Worm (Caenorhabditis elegans) whole organism, L1 larva: ENCODE data around the gene E02H1.5.

Experiments
- C04F5.9 ChIP-seq: sonication (generic microtip); optimal IDR thresholded peaks from 2 replicates; lab custom pipeline; 2016; ENCODE audit warnings: missing genetic modification characterization, missing compliant biosample characterization
- C34B4.2 ChIP-seq: sonication (generic microtip); optimal IDR thresholded peaks from 2 replicates; lab custom pipeline; 2017; ENCODE audit warnings: mild to moderate bottlenecking, missing genetic modification characterization, missing compliant biosample characterization
- Y116A8C.19 ChIP-seq: sonication (generic microtip); optimal IDR thresholded peaks from 2 replicates; lab custom pipeline; 2016; ENCODE audit warnings: missing compliant biosample characterization, missing genetic modification characterization, borderline replicate concordance
- aha-1 ChIP-seq: fragments of 150-350 bp; optimal IDR thresholded peaks from 2 replicates; lab custom pipeline; 2014; ENCODE audit warnings: missing biosample characterization, missing genetic modification characterization
- alr-1 ChIP-seq: fragments of 200-800 bp; sonication (Bioruptor generic); optimal IDR thresholded peaks from 2 replicates; lab custom pipeline; 2018; ENCODE audit warnings: borderline replicate concordance, mild to moderate bottlenecking, missing genetic modification characterization, missing compliant biosample characterization
- aly-2 ChIP-seq: fragments of 150-350 bp; optimal IDR thresholded peaks from 2 replicates; lab custom pipeline; 2014; ENCODE audit warnings: missing biosample characterization, missing genetic modification characterization
- blmp-1 ChIP-seq: fragments of 150-350 bp; optimal IDR thresholded peaks from 2 replicates; lab custom pipeline; 2014; ENCODE audit warnings: missing biosample characterization, missing genetic modification characterization
- ceh-8 ChIP-seq: fragments of 200-800 bp; sonication (Bioruptor generic); optimal IDR thresholded peaks from 2 replicates; lab custom pipeline; 2018; ENCODE audit warnings: mild to moderate bottlenecking, missing genetic modification characterization, moderate library complexity, missing compliant biosample characterization
- ceh-82 ChIP-seq, 3 experiments: fragments of 150-350 bp in 1 of 3; sonication (generic microtip) in 2 of 3; optimal IDR thresholded peaks; 2 replicates each; lab custom pipeline; 2014 to 2017; ENCODE audit warnings: missing biosample characterization in 3 of 3, missing genetic modification characterization in 3 of 3
- ceh-88 ChIP-seq: fragments of 200-800 bp; sonication (Bioruptor generic); IDR thresholded peaks from 2 replicates; pipeline ENCODE4 v1.3.6; 2022; ENCODE audit warnings: missing genetic modification characterization, missing compliant biosample characterization
- ceh-90 ChIP-seq: sonication (generic microtip); optimal IDR thresholded peaks from 2 replicates; lab custom pipeline; 2016; ENCODE audit warnings: missing genetic modification characterization, missing compliant biosample characterization
- ces-1 ChIP-seq: fragments of 150-350 bp; optimal IDR thresholded peaks from 2 replicates; lab custom pipeline; 2014; ENCODE audit warnings: missing biosample characterization, missing genetic modification reagents, missing genetic modification characterization
- dpl-1 ChIP-seq, 3 experiments: fragments of 150-350 bp in 2 of 3; sonication (generic microtip) in 1 of 3; optimal IDR thresholded peaks; 2 replicates each; lab custom pipeline; 2014 to 2017; ENCODE audit warnings: missing biosample characterization in 3 of 3, missing genetic modification characterization in 3 of 3, missing genetic modification reagents in 3 of 3
- efl-1 ChIP-seq, 4 experiments: fragments of 150-350 bp; optimal IDR thresholded peaks in 3 of 4; peaks in 1 of 4; 1 replicate in 1 of 4; 2 replicates in 3 of 4; lab custom pipeline; 2014; ENCODE audit warnings: missing biosample characterization in 2 of 4, missing genetic modification characterization in 2 of 4, missing genetic modification reagents in 2 of 4
- efl-3 ChIP-seq: fragments of 200-800 bp; sonication (Bioruptor generic); optimal IDR thresholded peaks from 2 replicates; lab custom pipeline; 2018; ENCODE audit warnings: mild to moderate bottlenecking, missing genetic modification characterization, missing compliant biosample characterization
- egl-13 ChIP-seq: sonication (generic microtip); optimal IDR thresholded peaks from 2 replicates; lab custom pipeline; 2016; ENCODE audit warnings: missing genotype, missing genetic modification reagents, missing genetic modification characterization, missing compliant biosample characterization
- elt-2 ChIP-seq: sonication (generic microtip); optimal IDR thresholded peaks from 2 replicates; lab custom pipeline; 2016; ENCODE audit warnings: missing genetic modification characterization, mild to moderate bottlenecking, inconsistent platforms, missing compliant biosample characterization, missing genetic modification reagents
- ets-5 ChIP-seq: fragments of 200-800 bp; sonication (Bioruptor generic); IDR thresholded peaks from 2 replicates; pipeline ENCODE4 v1.3.6; 2022; ENCODE audit warnings: missing genetic modification characterization, missing compliant biosample characterization
- fkh-8 ChIP-seq: sonication (generic microtip); optimal IDR thresholded peaks from 2 replicates; lab custom pipeline; 2016; ENCODE audit warnings: mild to moderate bottlenecking, missing genetic modification characterization, missing compliant biosample characterization
- fos-1 ChIP-seq: fragments of 150-350 bp; optimal IDR thresholded peaks from 2 replicates; lab custom pipeline; 2014; ENCODE audit warnings: missing biosample characterization, missing genetic modification characterization
- hlh-4 ChIP-seq: sonication (generic microtip); optimal IDR thresholded peaks from 2 replicates; lab custom pipeline; 2016; ENCODE audit warnings: mild to moderate bottlenecking, missing genetic modification characterization, missing compliant biosample characterization
- hpl-2 ChIP-seq: fragments of 150-350 bp; optimal IDR thresholded peaks from 2 replicates; lab custom pipeline; 2014; ENCODE audit warnings: missing biosample characterization, missing genetic modification reagents, missing genetic modification characterization
- irx-1 ChIP-seq: sonication (generic microtip); optimal IDR thresholded peaks from 2 replicates; lab custom pipeline; 2016; ENCODE audit warnings: missing genetic modification characterization, missing compliant biosample characterization
- jun-1 ChIP-seq: fragments of 150-350 bp; optimal IDR thresholded peaks from 2 replicates; lab custom pipeline; 2014; ENCODE audit warnings: missing biosample characterization, missing genetic modification reagents, missing genetic modification characterization
- lin-13 ChIP-seq: fragments of 150-350 bp; optimal IDR thresholded peaks from 2 replicates; lab custom pipeline; 2014; ENCODE audit warnings: missing biosample characterization, missing genetic modification reagents, missing genetic modification characterization
- lin-14 ChIP-seq: fragments of 200-800 bp; sonication (Bioruptor generic); optimal IDR thresholded peaks from 2 replicates; lab custom pipeline; 2018; ENCODE audit warnings: mild to moderate bottlenecking, missing genetic modification characterization, moderate library complexity, missing compliant biosample characterization
- lin-15B ChIP-seq: fragments of 150-350 bp; sonication (generic microtip); optimal IDR thresholded peaks from 3 replicates; lab custom pipeline; 2014; ENCODE audit warnings: missing biosample characterization, missing genetic modification characterization
- lin-35 ChIP-seq, 2 experiments: fragments of 150-350 bp; optimal IDR thresholded peaks; 2 replicates each; lab custom pipeline; 2014; ENCODE audit warnings: missing biosample characterization in 2 of 2, missing genetic modification characterization in 2 of 2, missing genetic modification reagents in 2 of 2
- lin-39 ChIP-seq: fragments of 150-350 bp; optimal IDR thresholded peaks from 2 replicates; lab custom pipeline; 2014; ENCODE audit warnings: missing biosample characterization, missing genetic modification reagents, missing genetic modification characterization
- lir-3 ChIP-seq: sonication (generic microtip); optimal IDR thresholded peaks from 2 replicates; lab custom pipeline; 2016; ENCODE audit warnings: mild to moderate bottlenecking, missing genetic modification characterization, moderate library complexity, missing compliant biosample characterization; ENCODE audit not compliant: poor library complexity
- mab-9 ChIP-seq: fragments of 200-800 bp; sonication (Bioruptor generic); IDR thresholded peaks from 2 replicates; pipeline ENCODE4 v1.3.6; 2022; ENCODE audit warnings: missing genetic modification reagents, missing genetic modification characterization, missing compliant biosample characterization
- mdl-1 ChIP-seq, 2 experiments: fragments of 150-350 bp; optimal IDR thresholded peaks; 2 replicates each; lab custom pipeline; 2014 to 2017; ENCODE audit warnings: missing biosample characterization in 2 of 2, missing genetic modification characterization in 2 of 2, inconsistent platforms in 1 of 2
- mef-2 ChIP-seq: fragments of 150-350 bp; optimal IDR thresholded peaks from 2 replicates; lab custom pipeline; 2014; ENCODE audit warnings: missing biosample characterization, missing genetic modification characterization
- mep-1 ChIP-seq: fragments of 150-350 bp; optimal IDR thresholded peaks from 2 replicates; lab custom pipeline; 2014; ENCODE audit warnings: missing biosample characterization, missing genetic modification characterization
- nhr-12 ChIP-seq: sonication (generic microtip); optimal IDR thresholded peaks from 2 replicates; lab custom pipeline; 2017; ENCODE audit warnings: missing biosample characterization, missing genetic modification characterization
- nhr-19 ChIP-seq: fragments of 200-800 bp; sonication (Bioruptor generic); conservative IDR thresholded peaks from 2 replicates; pipeline ENCODE4 v1.3.6; 2022; ENCODE audit warnings: missing genetic modification characterization, missing compliant biosample characterization
- nhr-20 ChIP-seq: sonication (generic microtip); optimal IDR thresholded peaks from 2 replicates; lab custom pipeline; 2016; ENCODE audit warnings: mild to moderate bottlenecking, missing genetic modification characterization, missing compliant biosample characterization
- nhr-28 ChIP-seq: fragments of 150-350 bp; optimal IDR thresholded peaks from 2 replicates; lab custom pipeline; 2014; ENCODE audit warnings: missing biosample characterization, missing genetic modification characterization
- nhr-47 ChIP-seq: sonication (generic microtip); optimal IDR thresholded peaks from 2 replicates; lab custom pipeline; 2016; ENCODE audit warnings: mild to moderate bottlenecking, missing genetic modification characterization, moderate library complexity, missing compliant biosample characterization
- nhr-77 ChIP-seq: fragments of 150-350 bp; optimal IDR thresholded peaks from 2 replicates; lab custom pipeline; 2014; ENCODE audit warnings: missing biosample characterization, missing genetic modification characterization
- nhr-84 ChIP-seq: sonication (generic microtip); optimal IDR thresholded peaks from 2 replicates; lab custom pipeline; 2017; ENCODE audit warnings: missing biosample characterization, missing genetic modification characterization
- skn-1 ChIP-seq: fragments of 150-350 bp; optimal IDR thresholded peaks from 2 replicates; lab custom pipeline; 2014; ENCODE audit warnings: missing biosample characterization, missing genetic modification characterization
- snu-23 ChIP-seq: sonication (generic microtip); optimal IDR thresholded peaks from 2 replicates; lab custom pipeline; 2016; ENCODE audit warnings: missing genetic modification characterization, missing compliant biosample characterization
- sptf-1 ChIP-seq: fragments of 150-350 bp; optimal IDR thresholded peaks from 2 replicates; lab custom pipeline; 2014; ENCODE audit warnings: missing biosample characterization, missing genetic modification characterization
- swsn-7 ChIP-seq: sonication (generic microtip); optimal IDR thresholded peaks from 2 replicates; lab custom pipeline; 2016; ENCODE audit warnings: missing genetic modification characterization, missing compliant biosample characterization
- tbx-2 ChIP-seq: sonication (generic microtip); optimal IDR thresholded peaks from 2 replicates; lab custom pipeline; 2016; ENCODE audit warnings: missing genetic modification characterization, missing compliant biosample characterization
- unc-130 ChIP-seq: fragments of 150-350 bp; optimal IDR thresholded peaks from 2 replicates; lab custom pipeline; 2017; ENCODE audit warnings: missing biosample characterization, missing genetic modification characterization, inconsistent platforms
- unc-30 ChIP-seq: sonication (generic microtip); optimal IDR thresholded peaks from 2 replicates; lab custom pipeline; 2017; ENCODE audit warnings: missing biosample characterization, missing genetic modification characterization
- zag-1 ChIP-seq: fragments of 150-350 bp; optimal IDR thresholded peaks from 2 replicates; lab custom pipeline; 2014; ENCODE audit warnings: missing biosample characterization, missing genetic modification characterization
- zip-4 ChIP-seq: fragments of 200-800 bp; sonication (Bioruptor generic); optimal IDR thresholded peaks from 2 replicates; lab custom pipeline; 2018; ENCODE audit warnings: mild to moderate bottlenecking, missing genetic modification characterization, moderate library complexity, missing compliant biosample characterization
- ztf-11 ChIP-seq, 2 experiments: sonication (generic microtip); optimal IDR thresholded peaks; 2 replicates each; lab custom pipeline; 2016 to 2017; ENCODE audit warnings: missing genetic modification characterization in 2 of 2, missing biosample characterization in 1 of 2, missing compliant biosample characterization in 1 of 2
- ztf-4 ChIP-seq: fragments of 150-350 bp; optimal IDR thresholded peaks from 2 replicates; lab custom pipeline; 2014; ENCODE audit warnings: missing biosample characterization, missing genetic modification characterization

The E02H1.5 gene

ce11 chrII:9601069-9601468 is 6.0 kb downstream of the E02H1.5 start (continued):
- TF ChIP-seq nhr-47 (tag; lab: Kevin White, UChicago) (peak; percentile 74), egl-13 (tag; lab: Kevin White, UChicago) (no peak), ztf-4 (tag; lab: Kevin White, UChicago) (peak; percentile 83), ces-1 (GFP tag; lab: Kevin White, UChicago) (no peak), unc-130 (tag; lab: Kevin White, UChicago) (peak; percentile 94), nhr-20 (tag; lab: Kevin White, UChicago) (peak; percentile 96), ceh-88 (GFP tag; lab: Robert Waterston, UW) (0 out of 2 replicates have a peak, but pooled peaks have one; percentile 20), tbx-2 (tag; lab: Kevin White, UChicago) (peak; percentile 73), mab-9 (GFP tag; lab: Robert Waterston, UW) (0 out of 2 replicates have a peak, but pooled peaks have one; percentile 21), jun-1 (peak; percentile 27), Y116A8C.19 (tag; lab: Kevin White, UChicago) (no peak), zip-4 (GFP tag; lab: Kevin White, UChicago) (peak; percentile 7), mdl-1 (tag; optimal IDR thresholded peaks at IDR 0.05; lab: Kevin White, UChicago) (peak in 1 of 2 experiments; percentile 96), swsn-7 (tag; lab: Kevin White, UChicago) (peak; percentile 63), lin-13 (GFP tag; lab: Kevin White, UChicago) (peak; percentile 65), ceh-82 (tag; optimal IDR thresholded peaks at IDR 0.05; lab: Kevin White, UChicago) (no peak), irx-1 (peak; percentile 66), lin-39 (tag; lab: Kevin White, UChicago) (peak; percentile 70), alr-1 (tag; lab: Kevin White, UChicago) (no peak), blmp-1 (peak; percentile 97), fos-1 (tag; lab: Kevin White, UChicago) (peak; percentile 22), mef-2 (peak; percentile 27), unc-30 (no peak), aly-2 (no peak), nhr-28 (tag; lab: Kevin White, UChicago) (no peak), C04F5.9 (no peak), fkh-8 (tag; lab: Kevin White, UChicago) (no peak), hpl-2 (peak; percentile 7), nhr-84 (tag; lab: Kevin White, UChicago) (no peak), lin-35 (GFP tag; optimal IDR thresholded peaks at IDR 0.05; lab: Kevin White, UChicago) (peak; percentile 33 to 73), skn-1 (tag; lab: Kevin White, UChicago) (no peak), nhr-12 (tag; lab: Kevin White, UChicago) (no peak)
- TF ChIP-seq, all 84 proteins: peak for 38

ce11 chrII:9601679-9602078 is 6.7 kb downstream of the E02H1.5 start:
- TF ChIP-seq efl-3 (GFP tag; lab: Kevin White, UChicago) = no peak
- peak in 1 of 2 experiments; percentile 92 for TF ChIP-seq mdl-1 (tag; optimal IDR thresholded peaks at IDR 0.05; lab: Kevin White, UChicago)
- TF ChIP-seq aha-1 = no peak
- no peak for TF ChIP-seq elt-2 (tag; lab: Kevin White, UChicago)
- peak; percentile 84 for TF ChIP-seq snu-23 (GFP tag; lab: Kevin White, UChicago)
- peak; percentile 92 for TF ChIP-seq nhr-20 (tag; lab: Kevin White, UChicago)
- TF ChIP-seq C34B4.2 (tag; lab: Kevin White, UChicago) = no peak
- peak; percentile 83 for TF ChIP-seq lin-14 (GFP tag; lab: Kevin White, UChicago)
- TF ChIP-seq nhr-12 (tag; lab: Kevin White, UChicago) = no peak
- TF ChIP-seq ceh-82 (tag; optimal IDR thresholded peaks at IDR 0.05; lab: Kevin White, UChicago) = no peak
- TF ChIP-seq ztf-11 (tag; optimal IDR thresholded peaks at IDR 0.05; lab: Kevin White, UChicago) = no peak
- TF ChIP-seq lin-13 (GFP tag; lab: Kevin White, UChicago) = peak; percentile 44
- peak; percentile 90 for TF ChIP-seq nhr-19 (GFP tag; lab: Robert Waterston, UW)
- no peak for TF ChIP-seq ceh-90 (tag; lab: Kevin White, UChicago)
- TF ChIP-seq lin-15B (tag; lab: Kevin White, UChicago) = no peak
- TF ChIP-seq sptf-1 (tag; lab: Kevin White, UChicago) = no peak
- no peak for TF ChIP-seq efl-1 (optimal IDR thresholded peaks at IDR 0.05; lab: Kevin White, UChicago)
- peak in 1 of 2 experiments; percentile 90 for TF ChIP-seq efl-1 (GFP tag; optimal IDR thresholded peaks at IDR 0.05 in 1 of 2; lab: Kevin White, UChicago)
- no peak for TF ChIP-seq ceh-8 (GFP tag; lab: Kevin White, UChicago)
- peak; percentile 24 for TF ChIP-seq mep-1 (tag; lab: Kevin White, UChicago)
- TF ChIP-seq dpl-1 (GFP tag; optimal IDR thresholded peaks at IDR 0.05; lab: Kevin White, UChicago) = peak in 1 of 3 experiments; percentile 25
- TF ChIP-seq ets-5 (GFP tag; lab: Robert Waterston, UW) = no peak
- no peak for TF ChIP-seq nhr-77
- peak; percentile 57 for TF ChIP-seq lir-3 (tag; lab: Kevin White, UChicago)
- no peak for TF ChIP-seq zag-1 (tag; lab: Kevin White, UChicago)
- TF ChIP-seq skn-1 (tag; lab: Kevin White, UChicago) = no peak
- TF ChIP-seq hlh-4 (tag; lab: Kevin White, UChicago) = no peak
